Worm (Caenorhabditis elegans): ENCODE data around the gene htz-1.

ce11 chrIV:4449843-4450242 lies 3.8 kb downstream of the htz-1 start:
- TF ChIP-seq dao-5 (tag; optimal IDR thresholded peaks at IDR 0.05) (no peak), W03F9.2 (tag; optimal IDR thresholded peaks at IDR 0.05) (no peak), him-1 (tag; optimal IDR thresholded peaks at IDR 0.05) (no peak)

All from whole organism, L4/young adult.